Worm (Caenorhabditis elegans) whole organism, midembryonic: Measurements from ENCODE around the gene lsm-7.

ENCODE experiments used
- flt-1 ChIP-seq: fragments of 200-800 bp; sonication (Bioruptor generic); IDR thresholded peaks from 2 replicates; pipeline ENCODE4 v1.3.6; 2022; ENCODE audit warnings: missing genetic modification characterization, missing compliant biosample characterization
- klf-2 ChIP-seq: fragments of 200-800 bp; sonication (Bioruptor generic); conservative IDR thresholded peaks from 2 replicates; pipeline ENCODE4 v1.3.6; 2022; ENCODE audit warnings: missing genetic modification reagents, missing genetic modification characterization, missing compliant biosample characterization
- med-1 ChIP-seq: sonication (generic microtip); optimal IDR thresholded peaks from 2 replicates; lab custom pipeline; 2017; ENCODE audit warnings: missing genetic modification characterization, mild to moderate bottlenecking, missing compliant biosample characterization, antibody characterized with exemption, missing genetic modification reagents; ENCODE audit not compliant: insufficient read depth
- tab-1 ChIP-seq: fragments of 200-800 bp; sonication (Bioruptor generic); IDR thresholded peaks from 2 replicates; pipeline ENCODE4 v1.3.6; 2022; ENCODE audit warnings: missing genetic modification characterization, missing compliant biosample characterization
- ztf-29 ChIP-seq: fragments of 200-800 bp; sonication (Bioruptor generic); IDR thresholded peaks from 2 replicates; pipeline ENCODE4 v1.3.6; 2022; ENCODE audit warnings: missing genetic modification reagents, missing genetic modification characterization, missing compliant biosample characterization

ce11 chrIV:10909708-10910107, 23.6 kb upstream of the lsm-7 start, which contains the start of gene pyk-2:
- TF ChIP-seq ztf-29 (GFP tag; lab: Robert Waterston, UW) (no peak), flt-1 (GFP tag; lab: Robert Waterston, UW) (no peak), med-1 (GFP tag; lab: Kevin White, UChicago) (no peak), tab-1 (GFP tag; lab: Robert Waterston, UW) (no peak), klf-2 (no peak)
